Fruit fly (Drosophila melanogaster) whole organism, larva: ENCODE data around the gene smp-30.
A peak's percentile ranks its signal among the peaks of the same experiment; 100 is the strongest.

Experiments used
- noc ChIP-seq: fragments of 200-800 bp; sonication (Bioruptor generic); optimal IDR thresholded peaks from 3 replicates; lab custom pipeline; 2019; ENCODE audit warnings: missing biosample characterization, mild to moderate bottlenecking, missing genetic modification characterization, moderate library complexity

Gene smp-30

DNA sequence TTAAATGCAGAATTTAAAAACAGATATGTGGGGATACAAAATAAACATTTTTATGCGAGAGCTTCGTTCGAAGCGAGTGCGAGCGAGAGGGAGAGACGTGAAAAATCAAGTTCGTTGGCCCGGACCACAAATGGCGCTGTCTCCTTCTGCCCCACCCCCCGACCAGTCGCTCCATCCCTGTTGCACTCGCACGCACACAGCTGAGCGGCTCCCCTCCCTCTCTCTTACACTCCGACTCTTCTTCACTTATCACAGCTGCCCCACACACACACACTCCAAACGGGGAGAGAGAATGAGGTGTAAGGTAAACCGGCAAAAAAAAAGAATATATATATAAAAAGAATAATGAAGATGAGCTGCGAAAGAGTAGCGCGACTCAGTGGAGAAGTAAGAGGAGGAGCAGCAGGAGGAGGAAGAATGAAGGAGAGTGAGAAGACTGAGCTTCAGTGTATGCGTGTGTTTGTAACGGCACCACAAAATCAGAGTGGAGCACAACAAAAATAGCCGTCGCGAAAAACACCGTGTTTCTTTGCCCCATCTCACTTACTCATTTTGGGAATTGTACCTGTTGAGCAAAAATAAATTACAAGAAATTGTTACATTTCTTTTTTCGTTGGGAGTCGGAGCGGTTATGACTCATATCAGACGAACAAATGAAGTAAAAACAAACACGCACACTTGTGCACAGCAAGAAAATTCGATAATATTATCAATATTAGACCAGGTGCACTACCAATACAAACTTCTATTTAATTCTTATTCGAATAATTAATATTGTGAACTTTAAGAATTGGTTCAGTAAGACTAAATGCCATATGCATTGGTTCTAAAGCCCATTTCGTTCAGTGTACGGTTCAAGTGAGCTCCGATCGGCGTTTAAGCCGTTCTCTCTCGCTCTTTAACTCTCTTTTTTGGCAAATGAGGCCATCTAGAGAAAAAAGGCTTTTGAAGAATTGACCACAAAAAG lies 12.9 kb downstream of the smp-30 start:
- TF ChIP-seq noc (tag; lab: Kevin White, UChicago): peak; percentile 80

- TF ChIP-seq noc (tag; lab: Kevin White, UChicago): peak; percentile 17
These were observed 14.4 kb downstream of the smp-30 start for dm6 chr3R:14736674-14737073.

DNA sequence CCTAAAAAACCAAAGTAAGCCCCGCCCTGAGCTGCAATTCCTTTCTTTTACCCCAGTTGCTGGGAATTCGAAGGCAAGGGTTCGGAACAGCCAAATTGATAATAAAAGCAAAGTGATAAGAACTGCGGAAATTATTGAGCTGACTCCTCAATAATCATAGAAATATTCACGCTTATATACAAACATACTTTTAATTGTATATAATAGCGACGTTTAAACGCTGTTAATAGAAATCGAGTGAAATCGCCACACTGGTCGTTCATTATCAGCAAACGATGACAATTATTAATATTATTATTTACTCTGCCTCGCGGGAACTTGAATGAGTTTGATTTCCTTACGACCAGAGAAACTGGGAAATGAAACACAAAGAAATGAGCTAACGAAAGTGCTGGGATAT lies 15.0 kb downstream of the smp-30 start:
- no peak for TF ChIP-seq noc (tag; lab: Kevin White, UChicago)

DNA sequence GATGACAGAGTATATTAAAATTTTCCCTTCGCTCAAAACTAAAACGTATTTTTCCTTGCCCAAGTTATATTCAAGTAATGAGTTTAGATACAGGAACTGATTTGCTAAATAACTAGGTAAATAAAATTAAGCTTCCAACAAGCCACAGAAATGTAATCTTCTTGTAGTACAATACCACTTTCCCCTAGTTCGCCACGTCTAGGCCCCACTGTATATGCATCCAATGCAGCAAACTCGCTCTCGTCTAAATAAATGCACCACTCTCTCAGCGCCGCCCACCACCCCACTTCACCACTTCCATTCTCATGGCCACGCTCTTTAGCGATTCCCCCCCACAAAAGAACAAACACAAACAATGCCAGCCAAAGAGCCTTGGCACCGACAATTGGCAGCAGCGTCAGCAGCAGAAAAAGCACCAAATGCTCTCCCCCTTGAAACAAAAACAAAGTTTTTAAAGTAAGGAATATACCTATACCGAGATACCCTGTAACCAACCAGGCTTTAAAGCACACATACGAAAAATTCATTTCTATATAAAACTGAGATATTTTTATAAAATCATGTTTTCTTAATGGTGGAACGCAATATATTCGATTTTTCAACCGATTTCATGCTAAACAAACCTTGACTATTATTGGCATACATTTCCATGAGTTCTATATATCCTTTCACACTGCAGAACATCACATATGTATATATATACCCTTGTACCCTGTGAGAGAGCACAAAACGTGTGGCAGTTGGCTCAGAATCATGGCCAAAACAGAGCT lies 16.2 kb downstream of the smp-30 start:
- no peak for TF ChIP-seq noc (tag; lab: Kevin White, UChicago)

dm6 chr3R:14733937-14734336 lies 17.1 kb downstream of the smp-30 start:
- no peak for TF ChIP-seq noc (tag; lab: Kevin White, UChicago)

DNA sequence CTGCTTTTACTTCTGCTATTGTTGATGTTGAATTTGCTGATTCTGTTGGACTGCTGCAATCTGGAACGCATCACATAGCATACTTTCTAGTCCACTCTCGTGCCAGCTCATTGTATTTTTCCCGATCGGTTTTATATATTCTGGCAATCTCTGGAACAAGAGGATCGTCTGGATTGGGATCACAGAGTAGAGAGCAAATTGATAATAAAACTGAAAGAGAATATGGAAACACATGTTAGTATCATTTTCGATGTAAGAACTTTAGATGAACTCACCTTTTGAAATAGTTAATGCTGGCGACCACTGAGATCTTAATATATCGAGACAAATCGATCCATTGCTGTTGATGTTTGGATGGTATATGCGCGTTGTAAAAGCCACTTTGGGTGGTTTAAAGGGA lies 17.6 kb downstream of the smp-30 start:
- no peak for TF ChIP-seq noc (tag; lab: Kevin White, UChicago)

DNA sequence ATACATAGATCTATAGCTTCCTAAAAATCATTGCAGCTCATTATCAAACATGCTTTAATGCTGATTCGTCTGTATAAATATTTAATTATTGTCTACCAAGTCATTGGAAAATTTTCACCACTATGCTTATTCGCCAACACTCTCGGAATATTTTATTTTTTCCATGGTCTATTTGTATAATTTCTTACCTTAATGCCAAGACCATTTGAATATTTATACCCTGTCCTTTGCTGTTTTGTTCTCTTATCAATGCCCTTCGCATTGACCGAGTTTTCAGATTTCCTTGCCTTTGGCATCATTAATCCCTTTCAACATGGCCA lies 19.3 kb downstream of the smp-30 start:
- peak; percentile 9 for TF ChIP-seq noc (tag; lab: Kevin White, UChicago)

DNA sequence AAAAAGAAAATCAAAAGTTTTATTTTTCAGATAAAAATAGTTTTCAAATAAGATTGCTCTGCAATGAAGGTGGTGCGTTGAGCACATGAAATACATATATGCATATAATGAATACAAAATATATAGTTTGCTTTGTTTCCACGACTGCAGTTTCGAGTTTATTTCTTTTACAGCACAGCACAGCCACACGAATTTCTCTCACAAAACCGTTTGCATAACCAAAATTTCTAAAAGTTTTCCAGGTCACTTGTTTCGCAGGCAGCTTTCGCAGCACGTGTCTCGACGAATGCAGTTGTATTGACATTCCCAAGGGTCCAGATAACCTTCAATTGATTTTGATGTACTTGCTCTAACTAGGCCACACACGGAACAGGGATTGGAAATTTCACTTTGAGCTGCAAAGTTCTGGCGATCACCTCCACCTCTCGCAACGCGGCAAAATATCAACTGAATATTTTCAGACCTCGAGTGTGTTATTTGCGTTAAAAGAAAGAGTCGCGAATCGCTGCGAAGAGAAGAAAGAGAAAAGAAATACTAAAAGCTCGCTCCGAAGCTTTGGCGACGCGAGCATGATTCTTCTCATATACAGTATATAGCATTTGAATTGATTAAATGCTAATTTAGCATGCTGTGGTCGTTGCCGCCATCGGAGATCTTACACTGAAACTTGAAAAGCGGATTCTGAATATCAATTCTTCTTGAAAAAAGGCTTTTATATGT lies 19.8 kb downstream of the smp-30 start, which contains the start of gene CG7530:
Gene CG7530, minus strand, starts transcription at position 449 of the 720 bp plus-strand sequence.
- TF ChIP-seq noc (tag; lab: Kevin White, UChicago): peak; percentile 54

DNA sequence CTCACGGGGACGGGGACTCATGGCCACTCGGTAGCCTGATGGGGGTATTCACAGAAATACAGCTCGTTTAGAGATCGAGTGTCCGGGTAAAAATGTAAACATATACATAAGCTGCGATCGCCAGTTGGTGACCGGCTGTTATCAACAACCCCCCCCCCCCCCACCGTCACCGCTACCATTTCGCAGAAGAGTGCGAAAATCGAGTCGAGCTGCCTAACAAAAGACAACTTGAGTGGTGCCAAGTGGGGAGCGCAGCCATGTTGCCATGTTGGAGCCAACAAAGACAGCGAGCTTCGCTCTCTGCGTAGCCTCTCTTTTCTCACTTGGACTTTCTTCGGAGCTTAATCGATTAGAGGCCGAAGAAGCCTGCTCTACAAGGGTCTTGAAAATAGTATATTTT lies 20.5 kb downstream of the smp-30 start:
- TF ChIP-seq noc (tag; lab: Kevin White, UChicago): no peak

DNA sequence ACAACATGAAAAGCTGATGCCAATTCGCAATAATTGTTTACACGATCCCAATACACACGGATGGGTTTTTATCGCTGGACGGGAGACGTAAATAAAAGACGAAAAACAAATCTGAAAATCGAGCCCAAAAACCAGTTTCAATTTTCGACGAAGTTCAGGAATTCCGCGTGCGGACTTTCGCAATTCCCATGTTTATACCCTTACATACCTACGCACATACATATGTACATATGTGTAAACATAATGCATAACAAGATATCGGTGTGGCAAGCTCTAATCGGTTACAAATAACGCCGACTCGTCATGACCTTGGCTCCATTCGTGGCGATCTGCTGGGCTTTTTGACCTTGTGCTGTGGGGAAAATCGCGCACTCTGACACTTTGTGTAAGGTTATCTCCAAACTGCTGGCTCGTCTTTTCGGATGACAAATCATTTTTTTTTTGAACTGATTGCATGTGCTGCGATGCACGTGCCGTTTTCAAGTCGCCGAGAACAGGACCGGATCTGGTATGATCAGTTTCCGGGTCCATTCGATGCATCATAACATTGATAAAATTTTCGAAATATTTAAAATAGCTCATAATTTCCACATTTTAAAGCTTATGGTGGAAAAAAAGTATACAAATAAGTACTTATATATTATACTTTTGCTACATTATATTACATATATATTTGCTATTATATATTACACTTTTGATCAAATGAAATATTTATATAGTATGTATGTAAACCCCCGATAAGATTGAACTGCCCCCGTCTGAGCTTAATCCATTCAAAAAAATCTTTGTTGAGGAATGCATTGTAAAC lies 21.2 kb downstream of the smp-30 start:
- no peak for TF ChIP-seq noc (tag; lab: Kevin White, UChicago)

DNA sequence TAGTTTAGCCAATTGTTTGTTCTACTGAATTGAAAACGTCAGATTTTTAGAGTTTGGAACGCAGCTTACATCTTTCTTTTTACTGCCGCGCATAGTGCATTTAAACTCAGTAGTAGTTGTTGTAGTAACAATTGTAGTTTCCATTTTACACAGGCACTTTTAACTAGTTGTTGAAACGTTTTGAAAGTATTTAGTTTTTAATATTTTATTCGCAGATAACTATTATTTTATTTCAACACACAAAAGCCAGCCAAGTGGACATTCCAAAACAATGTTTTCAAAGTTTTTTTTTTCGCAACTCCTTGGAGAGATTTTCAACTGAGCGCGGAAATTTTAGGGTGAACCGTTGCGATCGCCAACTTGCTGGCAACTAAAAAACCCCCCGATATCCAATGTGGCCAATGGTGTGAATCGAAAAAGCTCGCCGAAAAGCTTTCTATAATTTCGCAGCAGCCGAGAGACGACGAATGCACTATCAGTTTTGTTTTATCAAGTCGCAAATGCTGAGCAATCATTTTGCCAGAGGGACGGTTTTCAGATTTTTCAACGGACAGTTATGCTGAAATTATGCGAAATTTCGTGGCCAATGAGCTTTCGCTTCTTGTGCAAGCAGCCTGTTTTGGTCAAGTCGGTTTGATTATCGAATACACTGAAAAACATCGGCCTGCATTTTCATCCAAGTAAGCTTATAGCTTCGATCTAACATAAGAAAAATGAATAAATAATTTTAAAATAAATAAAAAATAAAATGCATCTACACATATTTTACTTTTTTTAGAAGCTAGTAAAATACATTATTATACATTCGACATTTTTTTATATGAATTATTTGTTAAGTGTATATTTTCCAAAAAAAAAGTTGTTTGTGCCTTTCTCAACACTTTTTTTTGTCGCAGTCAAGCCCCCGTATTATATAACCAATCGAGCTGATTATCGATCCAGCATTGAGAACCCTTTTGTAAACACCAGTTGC lies 22.0 kb downstream of the smp-30 start:
- TF ChIP-seq noc (tag; lab: Kevin White, UChicago): peak; percentile 51

DNA sequence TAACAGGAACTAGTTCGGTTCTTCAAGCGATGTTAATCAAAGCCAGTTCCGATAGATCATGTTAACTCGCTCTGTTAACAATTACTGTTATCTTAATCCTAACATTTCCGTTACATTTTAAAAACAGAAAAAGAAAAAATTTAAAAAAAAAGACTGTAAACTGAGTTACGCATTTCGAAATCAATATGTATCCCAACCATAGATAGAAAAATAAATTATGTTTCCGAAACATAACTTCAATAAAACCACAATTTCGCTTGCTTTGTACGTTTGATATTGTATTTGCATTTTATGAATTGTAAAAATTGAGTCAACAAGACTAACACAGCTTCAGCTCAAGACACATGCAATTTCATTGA lies 26.6 kb downstream of the smp-30 start:
- no peak for TF ChIP-seq noc (tag; lab: Kevin White, UChicago)

DNA sequence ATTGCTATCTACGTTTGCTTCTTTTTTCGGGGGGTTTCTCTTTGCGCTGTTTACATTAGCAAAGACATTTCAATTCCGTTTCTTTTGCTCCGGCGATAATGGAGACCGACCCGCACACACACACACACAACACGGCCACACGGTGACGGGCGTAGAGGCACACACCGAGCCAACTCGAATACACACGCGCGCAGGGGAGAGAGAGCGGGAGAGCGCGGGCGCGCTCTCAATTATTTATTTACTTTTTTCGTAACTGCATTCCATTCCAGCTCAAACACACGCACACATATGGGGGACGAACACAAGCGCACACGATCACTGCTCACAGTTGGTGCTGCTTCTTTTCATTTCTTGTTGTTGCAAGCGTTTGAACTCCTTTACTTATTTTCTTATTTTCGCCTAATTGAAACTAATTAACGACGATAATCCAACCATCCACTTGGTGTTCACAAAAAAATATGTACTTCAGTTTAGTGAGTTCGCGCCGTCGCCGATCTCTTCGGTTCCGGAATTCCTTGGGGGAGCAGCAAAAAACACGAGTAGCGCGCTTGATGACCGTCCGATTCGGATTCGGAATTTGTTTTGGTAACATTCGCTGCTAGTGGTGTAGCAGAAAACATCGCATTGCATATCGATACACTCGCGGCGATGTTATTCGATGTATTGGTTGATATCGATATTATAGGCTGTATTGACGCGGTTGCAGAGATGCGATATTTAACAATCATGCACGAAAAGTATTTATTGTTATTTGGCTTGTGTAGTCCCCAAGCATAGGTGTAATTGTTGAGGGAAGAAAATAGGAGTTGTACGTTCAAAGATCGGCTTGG lies 27.2 kb downstream of the smp-30 start, which contains the start of gene kibra:
Gene kibra, minus strand, starts transcription at position 591 of the 830 bp plus-strand sequence.
- TF ChIP-seq noc (tag; lab: Kevin White, UChicago): peak; percentile 56
